Fruit fly (Drosophila melanogaster) whole organism: ENCODE measurements around the gene CG4686.

ENCODE experiments used
- CG8478 ChIP-seq: fragments of >200 bp; optimal IDR thresholded peaks from 2 replicates; lab custom pipeline; 2018; ENCODE audit warnings: inconsistent platforms
- EcR ChIP-seq, 2 experiments: fragments of >200 bp; optimal IDR thresholded peaks; 2 replicates each; lab custom pipeline; 2017; ENCODE audit warnings: missing biosample characterization in 2 of 2, missing genetic modification characterization in 2 of 2, missing genetic modification reagents in 2 of 2
- pan ChIP-seq: fragments of >200 bp; optimal IDR thresholded peaks from 2 replicates; lab custom pipeline; 2017
- psq ChIP-seq: fragments of >200 bp; optimal IDR thresholded peaks from 2 replicates; lab custom pipeline; 2017

dm6 chr3R:19905932-19906439 lies 41.7 kb downstream of the CG4686 start:
- TF ChIP-seq psq = no peak
- no peak for TF ChIP-seq pan (lab: Kevin White, UChicago)
- TF ChIP-seq EcR (GFP tag; optimal IDR thresholded peaks at IDR 0.05; lab: Kevin White, UChicago) = no peak
- TF ChIP-seq CG8478 (lab: Kevin White, UChicago) = no peak
